Worm (Caenorhabditis elegans) whole organism, L1 larva: ENCODE data around the gene K11D12.14.

ENCODE experiments used
- aha-1 ChIP-seq: fragments of 150-350 bp; optimal IDR thresholded peaks from 2 replicates; lab custom pipeline; 2014; ENCODE audit warnings: missing biosample characterization, missing genetic modification characterization
- ama-1 ChIP-seq: fragments of 150-350 bp; optimal IDR thresholded peaks from 2 replicates; lab custom pipeline; 2014
- egl-27 ChIP-seq, 2 experiments: fragments of 150-350 bp in 1 of 2; sonication (generic microtip); optimal IDR thresholded peaks; 3 replicates each; lab custom pipeline; 2017 to 2018; ENCODE audit warnings: missing biosample characterization in 2 of 2, missing genetic modification characterization in 2 of 2, missing genetic modification reagents in 2 of 2
- lin-13 ChIP-seq: fragments of 150-350 bp; optimal IDR thresholded peaks from 2 replicates; lab custom pipeline; 2014; ENCODE audit warnings: missing biosample characterization, missing genetic modification reagents, missing genetic modification characterization
- lin-35 ChIP-seq, 2 experiments: fragments of 150-350 bp; optimal IDR thresholded peaks; 2 replicates each; lab custom pipeline; 2014; ENCODE audit warnings: missing biosample characterization in 2 of 2, missing genetic modification characterization in 2 of 2, missing genetic modification reagents in 2 of 2
- lin-39 ChIP-seq: fragments of 150-350 bp; optimal IDR thresholded peaks from 2 replicates; lab custom pipeline; 2014; ENCODE audit warnings: missing biosample characterization, missing genetic modification reagents, missing genetic modification characterization
- nhr-11 ChIP-seq: fragments of 150-350 bp; optimal IDR thresholded peaks from 2 replicates; lab custom pipeline; 2014; ENCODE audit warnings: missing biosample characterization, missing genetic modification characterization
- nhr-71 ChIP-seq: sonication (generic microtip); optimal IDR thresholded peaks from 2 replicates; lab custom pipeline; 2016; ENCODE audit warnings: mild to moderate bottlenecking, missing genetic modification characterization, moderate library complexity, missing compliant biosample characterization
- snpc-4 ChIP-seq: fragments of 150-350 bp; optimal IDR thresholded peaks from 2 replicates; lab custom pipeline; 2014; ENCODE audit warnings: missing biosample characterization, missing genetic modification characterization

- TF ChIP-seq egl-27 (tag; optimal IDR thresholded peaks at IDR 0.05; lab: Kevin White, UChicago), result no peak
- no peak for TF ChIP-seq lin-13 (GFP tag; lab: Kevin White, UChicago)
- no peak for TF ChIP-seq nhr-71 (tag; lab: Kevin White, UChicago)
- TF ChIP-seq lin-35 (GFP tag; optimal IDR thresholded peaks at IDR 0.05; lab: Kevin White, UChicago), result no peak
- TF ChIP-seq nhr-11 (tag; lab: Kevin White, UChicago), result no peak
- no peak for TF ChIP-seq ama-1
- no peak for TF ChIP-seq aha-1 (tag; lab: Kevin White, UChicago)
- no peak for TF ChIP-seq snpc-4
- TF ChIP-seq lin-39, result no peak
Observed at ce11 chrV:5097035-5097434, 47.6 kb downstream of the K11D12.14 start, which contains the start of gene C04F5.2.
